Worm (Caenorhabditis elegans): Measurements from ENCODE around the gene grl-22.
A peak's percentile ranks its signal among the peaks of the same experiment; 100 is the strongest.

Gene grl-22

DNA sequence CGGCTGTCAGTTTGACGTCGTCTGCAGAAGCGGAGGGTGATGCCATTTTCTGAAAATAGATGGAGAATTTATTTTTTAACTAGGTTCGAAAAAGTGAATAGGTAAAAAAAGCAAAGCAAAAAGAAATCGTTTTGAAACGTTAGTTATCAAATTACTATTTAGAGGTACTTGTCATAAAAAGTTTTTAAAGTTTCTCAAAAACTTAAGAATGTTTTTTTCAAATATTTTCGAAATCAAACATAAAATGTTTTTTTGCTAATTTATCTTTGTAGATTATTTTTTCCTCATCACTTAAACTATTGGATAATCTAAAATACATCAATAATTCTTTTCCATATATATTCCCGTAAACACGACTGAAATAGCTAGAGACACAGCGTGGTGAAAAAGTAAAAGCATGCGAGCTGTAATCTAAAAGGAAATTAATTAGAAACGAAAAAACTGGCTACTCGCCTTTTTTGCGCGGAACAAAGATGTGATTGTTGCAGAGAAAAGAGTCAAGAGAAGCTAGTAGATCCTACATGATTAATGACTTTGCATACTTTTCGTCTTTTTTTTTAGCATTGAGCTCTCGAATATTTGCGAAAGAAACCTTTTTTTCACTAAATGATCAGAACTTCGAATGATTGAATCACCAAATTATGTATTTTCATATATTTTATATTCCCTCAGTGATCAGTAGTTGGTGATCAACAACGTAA is 42.4 kb downstream of the grl-22 start, which contains the start of gene szy-2:
Gene szy-2 (minus strand): TSS at position 51 of the 701 bp plus-strand sequence.
- no peak for TF ChIP-seq ceh-91 (GFP tag; IDR thresholded peaks at IDR 0.05)
- no peak for TF ChIP-seq F55B11.4 (tag; optimal IDR thresholded peaks at IDR 0.05; ENCODE audit: borderline replicate concordance, insufficient read depth)
- no peak for TF ChIP-seq die-1 (tag; optimal IDR thresholded peaks at IDR 0.05)
- TF ChIP-seq snpc-3.4 (tag; optimal IDR thresholded peaks at IDR 0.05): no peak
- no peak for TF ChIP-seq cebp-2 (GFP tag; IDR thresholded peaks at IDR 0.05)
- TF ChIP-seq nhr-120 (GFP tag; IDR thresholded peaks at IDR 0.05): no peak
- no peak for TF ChIP-seq F57A8.1 (GFP tag; optimal IDR thresholded peaks at IDR 0.05)
- no peak for TF ChIP-seq F39B2.1 (GFP tag; IDR thresholded peaks at IDR 0.05)
- TF ChIP-seq ama-1 (optimal IDR thresholded peaks at IDR 0.05): no peak
- no peak for TF ChIP-seq ama-1 (GFP tag; optimal IDR thresholded peaks at IDR 0.05)
- no peak for TF ChIP-seq attf-3 (GFP tag; conservative IDR thresholded peaks at IDR 0.05)
- TF ChIP-seq snpc-1.1 (tag; optimal IDR thresholded peaks at IDR 0.05; ENCODE audit: insufficient read depth): no peak
- no peak for TF ChIP-seq nhr-90 (tag; optimal IDR thresholded peaks at IDR 0.05)
- no peak for TF ChIP-seq F37B4.10 (GFP tag; IDR thresholded peaks at IDR 0.05)
- TF ChIP-seq dpff-1 (tag; optimal IDR thresholded peaks at IDR 0.05): no peak
- no peak for TF ChIP-seq Y53G8AR.9 (GFP tag; conservative IDR thresholded peaks at IDR 0.05)
- no peak for TF ChIP-seq K12H6.12 (tag; optimal IDR thresholded peaks at IDR 0.05)
- TF ChIP-seq F52B5.7 (tag; optimal IDR thresholded peaks at IDR 0.05): no peak

DNA sequence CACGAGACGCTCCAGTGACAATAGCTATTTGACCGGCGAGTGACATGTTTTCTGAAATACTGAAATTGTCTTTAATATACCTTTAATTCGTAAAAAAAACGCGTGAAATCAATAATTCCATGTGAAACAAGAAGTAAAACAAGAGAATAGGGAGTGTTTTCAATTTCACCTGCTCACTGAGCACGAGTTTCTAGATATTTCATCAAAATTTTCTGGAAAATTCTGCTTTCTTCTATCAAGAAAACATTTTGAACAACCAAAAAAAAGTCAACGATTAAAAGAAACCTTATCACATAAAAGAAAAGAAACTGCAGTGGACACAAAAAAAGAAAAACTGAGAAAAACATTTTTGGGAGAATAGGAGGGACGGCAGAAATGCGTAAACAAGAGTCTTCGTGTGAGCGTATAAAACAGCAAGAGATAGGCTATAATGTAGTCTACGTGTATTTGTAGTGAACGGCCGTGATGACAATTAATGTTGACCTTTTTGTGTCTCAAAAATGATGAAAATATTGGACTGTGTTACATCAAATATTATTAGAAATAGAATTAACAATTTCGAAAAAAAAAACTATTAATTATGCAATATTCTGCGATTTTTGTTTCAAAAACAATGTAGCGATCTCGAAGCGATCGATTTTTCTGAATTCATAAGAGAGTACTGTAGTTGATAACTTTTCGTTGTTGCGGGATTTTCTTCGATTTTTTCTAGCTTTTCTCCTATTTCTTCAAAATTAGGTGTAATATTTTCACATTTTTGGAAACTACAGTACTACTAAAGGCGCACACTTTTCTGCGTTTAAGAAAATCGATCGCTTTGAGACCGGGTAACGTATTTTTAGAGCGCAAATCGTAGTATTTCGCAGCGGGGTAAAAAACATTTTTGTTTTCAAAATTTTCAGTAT is 45.6 kb downstream of the grl-22 start, which contains the start of gene dhs-9:
Gene dhs-9 (minus strand): TSS at position 51 of the 905 bp plus-strand sequence.
- no peak for TF ChIP-seq hsf-1 (GFP tag; IDR thresholded peaks at IDR 0.05)
- no peak for TF ChIP-seq attf-6 (GFP tag; IDR thresholded peaks at IDR 0.05)
- no peak for TF ChIP-seq unc-130 (GFP tag; optimal IDR thresholded peaks at IDR 0.05)
- no peak for TF ChIP-seq ccch-3 (GFP tag; optimal IDR thresholded peaks at IDR 0.05)
- no peak for TF ChIP-seq ceh-79 (tag; optimal IDR thresholded peaks at IDR 0.05)
- no peak for TF ChIP-seq F23B12.7 (tag; optimal IDR thresholded peaks at IDR 0.05; ENCODE audit: insufficient read depth)
- TF ChIP-seq xnd-1 (tag; optimal IDR thresholded peaks at IDR 0.05): no peak
- no peak for TF ChIP-seq sptf-2 (GFP tag; optimal IDR thresholded peaks at IDR 0.05)
- peak; percentile 58; the same call in 1 of the 2 replicates for TF ChIP-seq nfyb-1 (GFP tag; IDR thresholded peaks at IDR 0.05)
- TF ChIP-seq hmg-20 (GFP tag; IDR thresholded peaks at IDR 0.05): no peak
- no peak for TF ChIP-seq C17E4.6 (GFP tag; IDR thresholded peaks at IDR 0.05)
- no peak for TF ChIP-seq B0019.2 (GFP tag; conservative IDR thresholded peaks at IDR 0.05)
- TF ChIP-seq athp-1 (tag; optimal IDR thresholded peaks at IDR 0.05): no peak
- TF ChIP-seq cebp-2 (GFP tag; IDR thresholded peaks at IDR 0.05): no peak
- no peak for TF ChIP-seq lsy-27 (tag; optimal IDR thresholded peaks at IDR 0.05; ENCODE audit: borderline replicate concordance, insufficient read depth)
- peak; percentile 62 for TF ChIP-seq Y53G8AR.9 (GFP tag; conservative IDR thresholded peaks at IDR 0.05)
- TF ChIP-seq fkh-3 (tag; optimal IDR thresholded peaks at IDR 0.05): no peak
- no peak for TF ChIP-seq ztf-3 (GFP tag; optimal IDR thresholded peaks at IDR 0.05)
- TF ChIP-seq nhr-80 (tag; optimal IDR thresholded peaks at IDR 0.05): peak; percentile 51
- no peak for TF ChIP-seq Y79H2A.3 (GFP tag; conservative IDR thresholded peaks at IDR 0.05)
- TF ChIP-seq him-1 (tag; optimal IDR thresholded peaks at IDR 0.05): peak; percentile 20
- no peak for TF ChIP-seq snpc-1.3 (tag; optimal IDR thresholded peaks at IDR 0.05; ENCODE audit: insufficient read depth)
- TF ChIP-seq hrde-1 (tag; optimal IDR thresholded peaks at IDR 0.05; ENCODE audit: borderline replicate concordance): no peak
- TF ChIP-seq die-1 (tag; optimal IDR thresholded peaks at IDR 0.05): no peak
- TF ChIP-seq ceh-27 (GFP tag; optimal IDR thresholded peaks at IDR 0.05): no peak
- no peak for TF ChIP-seq cebp-1 (GFP tag; IDR thresholded peaks at IDR 0.05)
- TF ChIP-seq cebp-1 (tag; optimal IDR thresholded peaks at IDR 0.05): peak; percentile 12
- TF ChIP-seq pha-4 (tag; optimal IDR thresholded peaks at IDR 0.05): peak; percentile 32
- TF ChIP-seq F55B11.4 (tag; optimal IDR thresholded peaks at IDR 0.05; ENCODE audit: borderline replicate concordance, insufficient read depth): no peak
- no peak for TF ChIP-seq dpl-1 (GFP tag; optimal IDR thresholded peaks at IDR 0.05)

All from whole organism, young adult.